Fruit fly (Drosophila melanogaster) whole organism, embryonic: Measurements from ENCODE around the gene CG11842.

Experiments used
- Asciz ChIP-seq: fragments of 200-800 bp; sonication (Bioruptor generic); optimal IDR thresholded peaks from 2 replicates; lab custom pipeline; 2017; ENCODE audit warnings: missing biosample characterization, mild to moderate bottlenecking, missing genetic modification characterization, missing genetic modification reagents
- Atf6 ChIP-seq: fragments of 200-800 bp; sonication (Bioruptor generic); IDR thresholded peaks from 2 replicates; pipeline ENCODE4 v1.3.6; 2022; ENCODE audit warnings: missing biosample characterization, missing genetic modification characterization
- B-H1 ChIP-seq: fragments of 200-800 bp; sonication (Bioruptor generic); IDR thresholded peaks from 3 replicates; pipeline ENCODE4 v1.3.6; 2022; ENCODE audit warnings: missing biosample characterization, missing genetic modification characterization
- CG10565 ChIP-seq: fragments of 200-800 bp; sonication (Bioruptor generic); optimal IDR thresholded peaks from 3 replicates; lab custom pipeline; 2016; ENCODE audit warnings: missing biosample characterization, mild to moderate bottlenecking, missing genetic modification characterization
- CG11456 ChIP-seq: fragments of 200-800 bp; sonication (Bioruptor generic); IDR thresholded peaks from 3 replicates; pipeline ENCODE4 v1.3.6; 2022; ENCODE audit warnings: missing biosample characterization, missing genetic modification characterization
- CG12219 ChIP-seq: fragments of 200-800 bp; sonication (Bioruptor generic); optimal IDR thresholded peaks from 3 replicates; lab custom pipeline; 2018; ENCODE audit warnings: missing biosample characterization, mild to moderate bottlenecking, missing genetic modification characterization
- CG12942 ChIP-seq: fragments of 200-800 bp; sonication (Bioruptor generic); optimal IDR thresholded peaks from 3 replicates; lab custom pipeline; 2016; ENCODE audit warnings: missing biosample characterization, missing genetic modification characterization
- CG13123 ChIP-seq: fragments of 200-800 bp; sonication (Bioruptor generic); optimal IDR thresholded peaks from 2 replicates; lab custom pipeline; 2016; ENCODE audit warnings: missing biosample characterization, missing genetic modification characterization
- CG13775 ChIP-seq: fragments of 200-800 bp; sonication (Bioruptor generic); optimal IDR thresholded peaks from 3 replicates; lab custom pipeline; 2017; ENCODE audit warnings: missing biosample characterization, mild to moderate bottlenecking, missing genetic modification characterization
- CG14965 ChIP-seq: fragments of 200-800 bp; sonication (Bioruptor generic); optimal IDR thresholded peaks from 2 replicates; lab custom pipeline; 2016; ENCODE audit warnings: missing biosample characterization, missing genetic modification characterization, borderline replicate concordance
- CG15269 ChIP-seq: fragments of 200-800 bp; sonication (Bioruptor generic); optimal IDR thresholded peaks from 2 replicates; lab custom pipeline; 2018; ENCODE audit warnings: missing biosample characterization, mild to moderate bottlenecking, missing genetic modification characterization, moderate library complexity
- CG1529 ChIP-seq: fragments of 200-800 bp; sonication (Bioruptor generic); optimal IDR thresholded peaks from 3 replicates; lab custom pipeline; 2018; ENCODE audit warnings: missing biosample characterization, missing genetic modification characterization
- CG30020 ChIP-seq: fragments of 200-800 bp; optimal IDR thresholded peaks from 2 replicates; lab custom pipeline; 2019; ENCODE audit warnings: missing biosample characterization, mild to moderate bottlenecking, missing genetic modification characterization, moderate library complexity
- CG3847 ChIP-seq: fragments of 200-800 bp; sonication (Bioruptor generic); IDR thresholded peaks from 2 replicates; pipeline ENCODE4 v1.3.6; 2022; ENCODE audit warnings: missing biosample characterization, missing genetic modification characterization
- CG6254 ChIP-seq: fragments of 200-800 bp; sonication (Bioruptor generic); optimal IDR thresholded peaks from 3 replicates; lab custom pipeline; 2017; ENCODE audit warnings: mild to moderate bottlenecking, missing biosample characterization, missing genetic modification reagents, missing genetic modification characterization
- CG6765 ChIP-seq: fragments of 200-800 bp; sonication (Bioruptor generic); optimal IDR thresholded peaks from 3 replicates; lab custom pipeline; 2017; ENCODE audit warnings: missing biosample characterization, mild to moderate bottlenecking, missing genetic modification characterization
- CG7963 ChIP-seq: fragments of 200-800 bp; sonication (Bioruptor generic); IDR thresholded peaks from 3 replicates; pipeline ENCODE4 v1.3.6; 2022; ENCODE audit warnings: missing biosample characterization, missing genetic modification characterization; ENCODE audit not compliant: partially characterized antibody
- CG8359 ChIP-seq: fragments of 200-800 bp; sonication (Bioruptor generic); optimal IDR thresholded peaks from 2 replicates; lab custom pipeline; 2017; ENCODE audit warnings: missing biosample characterization, mild to moderate bottlenecking, missing genetic modification characterization, borderline replicate concordance
- CG9727 ChIP-seq: fragments of 200-800 bp; sonication (Bioruptor generic); optimal IDR thresholded peaks from 3 replicates; lab custom pipeline; 2017; ENCODE audit warnings: missing biosample characterization, mild to moderate bottlenecking, missing genetic modification characterization
- CoRest ChIP-seq: fragments of 200-800 bp; sonication (Bioruptor generic); optimal IDR thresholded peaks from 3 replicates; lab custom pipeline; 2018; ENCODE audit warnings: missing biosample characterization, mild to moderate bottlenecking, missing genetic modification characterization, moderate library complexity
- Dbx ChIP-seq: fragments of 200-800 bp; sonication (Bioruptor generic); IDR thresholded peaks from 3 replicates; pipeline ENCODE4 v1.3.6; 2022; ENCODE audit warnings: missing biosample characterization, missing genetic modification characterization
- Deaf1 ChIP-seq: fragments of 200-800 bp; optimal IDR thresholded peaks from 3 replicates; lab custom pipeline; 2019; ENCODE audit warnings: missing biosample characterization, mild to moderate bottlenecking, missing genetic modification characterization, moderate library complexity
- Dll ChIP-seq: fragments of 200-800 bp; sonication (Bioruptor generic); IDR thresholded peaks from 4 replicates; pipeline ENCODE4 v1.3.6; 2022; ENCODE audit warnings: missing biosample characterization, missing genetic modification characterization; ENCODE audit not compliant: partially characterized antibody
- E2f2 ChIP-seq: fragments of 200-800 bp; sonication (Bioruptor generic); IDR thresholded peaks from 2 replicates; pipeline ENCODE4 v1.3.6; 2022; ENCODE audit warnings: missing biosample characterization, missing genetic modification characterization
- HHEX ChIP-seq: fragments of 200-800 bp; sonication (Bioruptor generic); optimal IDR thresholded peaks from 3 replicates; lab custom pipeline; 2017; ENCODE audit warnings: missing biosample characterization, mild to moderate bottlenecking, missing genetic modification characterization, missing genetic modification reagents
- Med ChIP-seq: fragments of 200-800 bp; sonication (Bioruptor generic); peaks from one replicate; lab custom pipeline; 2016; ENCODE audit warnings: missing biosample characterization, missing genetic modification characterization, mild to moderate bottlenecking, inconsistent platforms, moderate library complexity
- Nf-YC ChIP-seq: fragments of 200-800 bp; optimal IDR thresholded peaks from 3 replicates; lab custom pipeline; 2019; ENCODE audit warnings: missing biosample characterization, mild to moderate bottlenecking, missing genetic modification characterization, moderate library complexity
- Oaz ChIP-seq: fragments of 200-800 bp; sonication (Bioruptor generic); IDR thresholded peaks from 2 replicates; pipeline ENCODE4 v1.3.6; 2022; ENCODE audit warnings: missing biosample characterization, missing genetic modification characterization
- Opbp ChIP-seq: fragments of 200-800 bp; sonication (Bioruptor generic); IDR thresholded peaks from 3 replicates; pipeline ENCODE4 v1.3.6; 2022; ENCODE audit warnings: missing biosample characterization, missing genetic modification characterization; ENCODE audit not compliant: partially characterized antibody
- Ptx1 ChIP-seq: fragments of 200-800 bp; sonication (Bioruptor generic); IDR thresholded peaks from 2 replicates; pipeline ENCODE4 v1.3.6; 2022; ENCODE audit warnings: missing biosample characterization, missing genetic modification characterization
- Stat92E ChIP-seq, 3 experiments: fragments of >200 bp in 2 of 3; fragments of 200-800 bp in 1 of 3; sonication (Bioruptor generic) in 1 of 3; optimal IDR thresholded peaks; 2 replicates each; lab custom pipeline; 2017 to 2019; ENCODE audit warnings: missing biosample characterization in 3 of 3, missing genetic modification characterization in 3 of 3, mild to moderate bottlenecking in 1 of 3, moderate library complexity in 1 of 3
- Xbp1 ChIP-seq: fragments of 200-800 bp; sonication (Bioruptor generic); optimal IDR thresholded peaks from 3 replicates; lab custom pipeline; 2016; ENCODE audit warnings: missing biosample characterization, mild to moderate bottlenecking, missing genetic modification characterization
- chm ChIP-seq: fragments of 200-800 bp; sonication (Bioruptor generic); IDR thresholded peaks from 2 replicates; pipeline ENCODE4 v1.3.6; 2022; ENCODE audit warnings: missing biosample characterization, missing genetic modification characterization
- dmrt99B ChIP-seq: fragments of 200-800 bp; sonication (Bioruptor generic); optimal IDR thresholded peaks from 2 replicates; lab custom pipeline; 2018; ENCODE audit warnings: missing biosample characterization, mild to moderate bottlenecking, missing genetic modification characterization, moderate library complexity
- her ChIP-seq: fragments of 200-800 bp; sonication (Bioruptor generic); optimal IDR thresholded peaks from 2 replicates; lab custom pipeline; 2016; ENCODE audit warnings: missing biosample characterization, missing genetic modification characterization
- ken ChIP-seq: fragments of 200-800 bp; sonication (Bioruptor generic); IDR thresholded peaks from 3 replicates; pipeline ENCODE4 v1.3.6; 2022; ENCODE audit warnings: missing biosample characterization, missing genetic modification characterization
- kni ChIP-seq: fragments of 200-800 bp; sonication (Bioruptor generic); optimal IDR thresholded peaks from 3 replicates; lab custom pipeline; 2017; ENCODE audit warnings: mild to moderate bottlenecking, missing biosample characterization, missing genetic modification reagents, missing genetic modification characterization
- luna ChIP-seq: fragments of 200-800 bp; sonication (Bioruptor generic); optimal IDR thresholded peaks from 2 replicates; lab custom pipeline; 2016; ENCODE audit warnings: missing biosample characterization, missing genetic modification characterization
- nerfin-1 ChIP-seq: fragments of 200-800 bp; sonication (Bioruptor generic); optimal IDR thresholded peaks from 3 replicates; lab custom pipeline; 2019; ENCODE audit warnings: missing biosample characterization, mild to moderate bottlenecking, missing genetic modification characterization, moderate library complexity
- org-1 ChIP-seq: fragments of 200-800 bp; sonication (Bioruptor generic); optimal IDR thresholded peaks from 2 replicates; lab custom pipeline; 2017; ENCODE audit warnings: missing biosample characterization, missing genetic modification characterization
- scrt ChIP-seq: fragments of 200-800 bp; sonication (Bioruptor generic); optimal IDR thresholded peaks from 2 replicates; lab custom pipeline; 2018; ENCODE audit warnings: missing biosample characterization, mild to moderate bottlenecking, missing genetic modification characterization, moderate library complexity
- tin ChIP-seq: fragments of 200-800 bp; sonication (Bioruptor generic); optimal IDR thresholded peaks from 3 replicates; lab custom pipeline; 2016; ENCODE audit warnings: missing biosample characterization, missing genetic modification characterization
- tll ChIP-seq, 2 experiments: fragments of 200-800 bp in 1 of 2; fragments of >200 bp in 1 of 2; sonication (Bioruptor generic) in 1 of 2; optimal IDR thresholded peaks; 2 replicates each; lab custom pipeline; 2017 to 2019; ENCODE audit warnings: missing biosample characterization in 2 of 2, missing genetic modification characterization in 2 of 2, mild to moderate bottlenecking in 1 of 2, moderate library complexity in 1 of 2
- ttk ChIP-seq: fragments of 200-800 bp; sonication (Bioruptor generic); IDR thresholded peaks from 2 replicates; pipeline ENCODE4 v2.1.2; 2022; ENCODE audit warnings: missing biosample characterization, missing genetic modification characterization
- usp ChIP-seq: fragments of >200 bp; optimal IDR thresholded peaks from 2 replicates; lab custom pipeline; 2017; ENCODE audit warnings: missing biosample characterization, missing genetic modification characterization
- vvl ChIP-seq: fragments of 200-800 bp; sonication (Bioruptor generic); IDR thresholded peaks from 2 replicates; pipeline ENCODE4 v1.3.6; 2022; ENCODE audit warnings: missing biosample characterization, missing genetic modification characterization
- wor ChIP-seq: fragments of 200-800 bp; sonication (Bioruptor generic); IDR thresholded peaks from 2 replicates; pipeline ENCODE4 v1.3.6; 2022; ENCODE audit warnings: missing biosample characterization, missing genetic modification characterization
- zfh2 ChIP-seq: fragments of 200-800 bp; sonication (Bioruptor generic); optimal IDR thresholded peaks from 2 replicates; lab custom pipeline; 2016; ENCODE audit warnings: missing biosample characterization, missing genetic modification characterization

Gene CG11842

DNA sequence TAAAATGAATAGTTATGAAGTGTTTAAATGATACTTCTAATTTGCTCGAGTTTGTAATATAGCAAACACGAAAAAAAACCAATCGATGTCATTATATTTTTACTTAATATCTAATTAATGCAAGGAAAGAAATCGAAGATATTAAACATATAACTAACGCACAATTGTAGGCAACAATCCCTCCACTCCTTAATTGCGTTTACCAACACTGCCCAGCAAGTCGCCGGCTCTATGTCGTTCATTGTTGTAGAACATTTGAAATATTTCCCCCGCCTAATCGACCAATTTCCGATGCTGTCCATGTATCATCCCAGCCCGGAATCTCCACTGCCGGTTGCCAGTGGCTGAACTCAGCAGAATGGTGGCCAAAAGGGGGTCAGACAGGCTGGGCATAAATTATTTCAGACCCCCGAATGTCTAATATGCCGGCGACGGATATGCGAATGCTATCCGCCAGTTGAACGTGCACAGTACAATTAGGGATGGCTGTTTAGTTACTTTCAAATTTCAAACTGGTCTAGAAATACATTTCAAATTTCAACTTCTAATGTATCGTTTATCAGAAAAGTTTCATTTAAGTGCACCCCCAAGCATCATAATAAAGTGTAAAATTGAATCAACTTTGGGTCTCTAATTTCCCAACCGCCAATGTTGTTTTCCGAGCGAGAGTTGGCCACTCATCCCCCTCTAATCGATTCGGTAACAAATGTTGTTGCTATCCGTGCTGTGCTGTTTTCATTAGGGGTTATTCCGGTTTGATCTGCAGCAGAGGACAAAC lies 16.1 kb downstream of the CG11842 start (continued):
- TF ChIP-seq CG6254 (GFP tag; lab: Kevin White, UChicago) (no peak), CG13775 (peak; percentile 31), Atf6 (0 out of 2 replicates have a peak, but pooled peaks have one; percentile 30), Asciz (GFP tag; lab: Kevin White, UChicago) (no peak), chm (GFP tag; lab: Robert Waterston, UW) (no peak; the same call in 1 of the 2 replicates), CG15269 (tag; lab: Kevin White, UChicago) (peak; percentile 49), Xbp1 (GFP tag; lab: Kevin White, UChicago) (peak; percentile 7), her (GFP tag; lab: Kevin White, UChicago) (peak; percentile 3), Dbx (peak; percentile 74), CG13123 (GFP tag; lab: Kevin White, UChicago) (no peak), tin (GFP tag; lab: Kevin White, UChicago) (peak; percentile 15), Opbp (no peak), Dll (GFP tag; lab: Robert Waterston, UW) (no peak), CG1529 (GFP tag; lab: Kevin White, UChicago) (no peak), dmrt99B (peak; percentile 61), Ptx1 (GFP tag; lab: Robert Waterston, UW) (0 out of 2 replicates have a peak, but pooled peaks have one; percentile 38), tll (GFP tag; optimal IDR thresholded peaks at IDR 0.05; lab: Kevin White, UChicago) (no peak), wor (GFP tag; lab: Robert Waterston, UW) (0 out of 2 replicates have a peak, but pooled peaks have one; percentile 22), Med (GFP tag; lab: Kevin White, UChicago) (peak; percentile 31), CG9727 (GFP tag; lab: Kevin White, UChicago) (peak; percentile 57), usp (GFP tag; lab: Kevin White, UChicago) (no peak), zfh2 (GFP tag; lab: Kevin White, UChicago) (peak; percentile 44), luna (GFP tag; lab: Kevin White, UChicago) (no peak), E2f2 (GFP tag; lab: Robert Waterston, UW) (no peak), org-1 (peak; percentile 37), CG10565 (GFP tag; lab: Kevin White, UChicago) (no peak), CG3847 (GFP tag; lab: Robert Waterston, UW) (0 out of 2 replicates have a peak, but pooled peaks have one; percentile 13), ttk (GFP tag; lab: Robert Waterston, UW) (peak; percentile 39; the same call in 1 of the 2 replicates), CG12219 (GFP tag; lab: Kevin White, UChicago) (peak; percentile 29), CG30020 (tag; lab: Kevin White, UChicago) (no peak), CG14965 (no peak), nerfin-1 (tag; lab: Kevin White, UChicago) (no peak), CG6765 (no peak), CG7963 (no peak), Deaf1 (tag; lab: Kevin White, UChicago) (no peak), B-H1 (peak; percentile 17; the same call in 1 of the 3 replicates), ken (GFP tag; lab: Robert Waterston, UW) (no peak), Nf-YC (no peak), CG12942 (GFP tag; lab: Kevin White, UChicago) (no peak), CG11456 (GFP tag; lab: Robert Waterston, UW) (no peak), vvl (GFP tag; lab: Robert Waterston, UW) (peak; percentile 52), Stat92E (GFP tag; optimal IDR thresholded peaks at IDR 0.05; lab: Kevin White, UChicago) (no peak), HHEX (GFP tag; lab: Kevin White, UChicago) (peak; percentile 5), CoRest (tag; lab: Kevin White, UChicago) (peak; percentile 40), CG8359 (GFP tag; lab: Kevin White, UChicago) (no peak), scrt (GFP tag; lab: Kevin White, UChicago) (peak; percentile 22), Oaz (no peak), kni (GFP tag; lab: Kevin White, UChicago) (no peak)
